Worm (Caenorhabditis elegans) whole organism, young adult: ENCODE results near the gene F31F6.3.

Experiments used
- F33H1.4 ChIP-seq: fragments of 200-800 bp; sonication (Bioruptor generic); IDR thresholded peaks from 2 replicates; pipeline ENCODE4 v1.3.6; 2022; ENCODE audit warnings: missing genetic modification reagents, missing genetic modification characterization, missing compliant biosample characterization
- F49E8.2 ChIP-seq: sonication (generic microtip); optimal IDR thresholded peaks from 3 replicates; lab custom pipeline; 2017; ENCODE audit warnings: missing genetic modification characterization, mild to moderate bottlenecking, missing compliant biosample characterization, antibody characterized with exemption, moderate library complexity; ENCODE audit not compliant: insufficient read depth
- Y67H2A.10 ChIP-seq: fragments of 200-800 bp; sonication (Bioruptor generic); conservative IDR thresholded peaks from 2 replicates; pipeline ENCODE4 v1.3.6; 2022; ENCODE audit warnings: missing genetic modification reagents, missing genetic modification characterization, missing compliant biosample characterization
- ama-1 ChIP-seq, 3 experiments: fragments of 150-350 bp in 1 of 3; sonication (generic microtip) in 2 of 3; optimal IDR thresholded peaks; 2 replicates each; lab custom pipeline; 2014 to 2018; ENCODE audit warnings: missing biosample characterization in 2 of 3, missing genetic modification characterization in 2 of 3, missing genetic modification reagents in 2 of 3
- dpl-1 ChIP-seq: fragments of 150-350 bp; optimal IDR thresholded peaks from 2 replicates; lab custom pipeline; 2014; ENCODE audit warnings: missing biosample characterization, missing genetic modification reagents, missing genetic modification characterization
- let-526 ChIP-seq: fragments of 200-800 bp; sonication (Bioruptor generic); IDR thresholded peaks from 2 replicates; pipeline ENCODE4 v1.3.6; 2022; ENCODE audit warnings: missing genetic modification reagents, missing genetic modification characterization, missing compliant biosample characterization
- lin-35 ChIP-seq, 3 experiments: fragments of 150-350 bp in 2 of 3; sonication (generic microtip) in 1 of 3; optimal IDR thresholded peaks; 2 replicates each; lab custom pipeline; 2014 to 2018; ENCODE audit warnings: missing biosample characterization in 3 of 3, missing genetic modification characterization in 3 of 3, missing genetic modification reagents in 3 of 3
- pha-4 ChIP-seq: fragments of 150-350 bp; sonication (generic microtip); optimal IDR thresholded peaks from 2 replicates; lab custom pipeline; 2014; ENCODE audit warnings: missing biosample characterization, missing genetic modification reagents, missing genetic modification characterization
- rpc-1 ChIP-seq, 2 experiments: fragments of 150-350 bp in 1 of 2; sonication (generic microtip) in 1 of 2; optimal IDR thresholded peaks; 2 replicates each; lab custom pipeline; 2014 to 2018; ENCODE audit warnings: missing biosample characterization in 1 of 2, missing genetic modification characterization in 1 of 2, missing genetic modification reagents in 1 of 2, missing genotype in 1 of 2
- sdz-38 ChIP-seq: sonication (generic microtip); optimal IDR thresholded peaks from 2 replicates; lab custom pipeline; 2016; ENCODE audit warnings: missing genotype, missing genetic modification characterization, missing compliant biosample characterization
- snpc-4 ChIP-seq, 5 experiments: fragments of 150-350 bp in 1 of 5; sonication (generic microtip) in 4 of 5; optimal IDR thresholded peaks; 2 replicates each; lab custom pipeline; 2014 to 2018; ENCODE audit warnings: missing genetic modification characterization in 5 of 5, missing biosample characterization in 3 of 5, antibody characterized with exemption in 2 of 5, mild to moderate bottlenecking in 2 of 5, missing compliant biosample characterization in 2 of 5, missing genotype in 2 of 5, moderate library complexity in 2 of 5, missing genetic modification reagents in 1 of 5
- tlf-1 ChIP-seq: fragments of 200-800 bp; sonication (Bioruptor generic); optimal IDR thresholded peaks from 2 replicates; lab custom pipeline; 2018; ENCODE audit warnings: mild to moderate bottlenecking, missing genetic modification characterization, missing compliant biosample characterization
- ztf-18 ChIP-seq: sonication (generic microtip); optimal IDR thresholded peaks from 2 replicates; lab custom pipeline; 2016; ENCODE audit warnings: missing genotype, mild to moderate bottlenecking, missing genetic modification characterization, missing compliant biosample characterization

- TF ChIP-seq tlf-1 (GFP tag; lab: Kevin White, UChicago), result no peak
- no peak for TF ChIP-seq dpl-1
- TF ChIP-seq F33H1.4 (GFP tag; lab: Robert Waterston, UW), result no peak
- no peak for TF ChIP-seq ama-1 (optimal IDR thresholded peaks at IDR 0.05; lab: Kevin White, UChicago)
- TF ChIP-seq ama-1 (GFP tag; optimal IDR thresholded peaks at IDR 0.05; lab: Kevin White, UChicago), result no peak
- TF ChIP-seq let-526 (GFP tag; lab: Robert Waterston, UW), result no peak
- no peak for TF ChIP-seq sdz-38 (tag; lab: Kevin White, UChicago)
- TF ChIP-seq Y67H2A.10 (GFP tag; lab: Robert Waterston, UW), result no peak
- no peak for TF ChIP-seq F49E8.2 (tag; lab: Kevin White, UChicago)
- no peak for TF ChIP-seq pha-4 (tag; lab: Kevin White, UChicago)
- TF ChIP-seq ztf-18 (tag; lab: Kevin White, UChicago), result no peak
- TF ChIP-seq lin-35 (GFP tag; optimal IDR thresholded peaks at IDR 0.05; lab: Kevin White, UChicago), result no peak
- no peak for TF ChIP-seq rpc-1 (optimal IDR thresholded peaks at IDR 0.05; lab: Kevin White, UChicago)
- no peak for TF ChIP-seq rpc-1 (tag; optimal IDR thresholded peaks at IDR 0.05; lab: Kevin White, UChicago)
- no peak for TF ChIP-seq snpc-4 (GFP tag; optimal IDR thresholded peaks at IDR 0.05; lab: Kevin White, UChicago)
- TF ChIP-seq snpc-4 (tag; optimal IDR thresholded peaks at IDR 0.05; lab: Kevin White, UChicago), result no peak
Observed at ce11 chrX:14851904-14852303, 20.8 kb downstream of the F31F6.3 start.
